Fruit fly (Drosophila melanogaster) whole organism, embryonic: Measurements from ENCODE around the gene CG14110.

Source experiments
- Awh ChIP-seq: fragments of 200-800 bp; sonication (Bioruptor generic); IDR thresholded peaks from 2 replicates; pipeline ENCODE4, ENCODE4 v1.3.6; 2022; ENCODE audit warnings: missing biosample characterization, missing genetic modification characterization
- Blimp-1 ChIP-seq: fragments of 200-800 bp; sonication (Bioruptor generic); optimal IDR thresholded peaks from 3 replicates; lab custom pipeline; 2018; ENCODE audit warnings: missing biosample characterization, missing genetic modification characterization, mild to moderate bottlenecking, moderate library complexity, missing genetic modification reagents
- CG10274 ChIP-seq: fragments of 200-800 bp; sonication (Bioruptor generic); optimal IDR thresholded peaks from 3 replicates; lab custom pipeline; 2017; ENCODE audit warnings: missing biosample characterization, mild to moderate bottlenecking, missing genetic modification characterization
- CG10979 ChIP-seq: fragments of 200-800 bp; sonication (Bioruptor generic); optimal IDR thresholded peaks from 2 replicates; lab custom pipeline; 2018; ENCODE audit warnings: missing biosample characterization, mild to moderate bottlenecking, missing genetic modification characterization, moderate library complexity
- CG12659 ChIP-seq: fragments of 200-800 bp; sonication (Bioruptor generic); optimal IDR thresholded peaks from 3 replicates; lab custom pipeline; 2017; ENCODE audit warnings: mild to moderate bottlenecking, missing biosample characterization, missing genetic modification reagents, missing genetic modification characterization
- CG12769 ChIP-seq: fragments of 200-800 bp; sonication (Bioruptor generic); optimal IDR thresholded peaks from 2 replicates; lab custom pipeline; 2019; ENCODE audit warnings: missing biosample characterization, mild to moderate bottlenecking, missing genetic modification characterization, moderate library complexity
- CG13287 ChIP-seq: fragments of 200-800 bp; sonication (Bioruptor generic); IDR thresholded peaks from 2 replicates; pipeline ENCODE4 v1.3.6; 2022; ENCODE audit warnings: missing biosample characterization, missing genetic modification characterization; ENCODE audit not compliant: partially characterized antibody
- CG1603 ChIP-seq: fragments of 200-800 bp; sonication (Bioruptor generic); optimal IDR thresholded peaks from 2 replicates; lab custom pipeline; 2019; ENCODE audit warnings: missing biosample characterization, mild to moderate bottlenecking, missing genetic modification characterization, moderate library complexity
- CG16863 ChIP-seq: fragments of 200-800 bp; sonication (Bioruptor generic); optimal IDR thresholded peaks from 3 replicates; lab custom pipeline; 2016; ENCODE audit warnings: missing biosample characterization, missing genetic modification characterization
- CG17802 ChIP-seq: fragments of 200-800 bp; sonication (Bioruptor generic); optimal IDR thresholded peaks from 2 replicates; lab custom pipeline; 2018; ENCODE audit warnings: missing biosample characterization, mild to moderate bottlenecking, missing genetic modification characterization, moderate library complexity
- CG18599 ChIP-seq: fragments of 200-800 bp; sonication (Bioruptor generic); optimal IDR thresholded peaks from 3 replicates; lab custom pipeline; 2017; ENCODE audit warnings: missing biosample characterization, missing genetic modification characterization, mild to moderate bottlenecking, moderate library complexity, missing genetic modification reagents
- CG2120 ChIP-seq: fragments of 200-800 bp; sonication (Bioruptor generic); optimal IDR thresholded peaks from 3 replicates; lab custom pipeline; 2016; ENCODE audit warnings: missing biosample characterization, missing genetic modification characterization
- CG2875 ChIP-seq: fragments of 200-800 bp; sonication (Bioruptor generic); optimal IDR thresholded peaks from 2 replicates; lab custom pipeline; 2017; ENCODE audit warnings: missing biosample characterization, mild to moderate bottlenecking, missing genetic modification characterization, missing genetic modification reagents
- CG31388 ChIP-seq: fragments of 200-800 bp; sonication (Bioruptor generic); optimal IDR thresholded peaks from 2 replicates; lab custom pipeline; 2016; ENCODE audit warnings: missing biosample characterization, missing genetic modification characterization
- CG32532 ChIP-seq: fragments of 200-800 bp; sonication (Bioruptor generic); IDR thresholded peaks from 2 replicates; pipeline ENCODE4 v1.3.6; 2022; ENCODE audit warnings: missing biosample characterization, missing genetic modification characterization
- CG3847 ChIP-seq: fragments of 200-800 bp; sonication (Bioruptor generic); IDR thresholded peaks from 2 replicates; pipeline ENCODE4 v1.3.6; 2022; ENCODE audit warnings: missing biosample characterization, missing genetic modification characterization
- CG4404 ChIP-seq: fragments of 200-800 bp; sonication (Bioruptor generic); IDR thresholded peaks from 2 replicates; pipeline ENCODE4 v1.3.6; 2022; ENCODE audit warnings: missing biosample characterization, missing genetic modification characterization
- CG4707 ChIP-seq: fragments of 200-800 bp; sonication (Bioruptor generic); optimal IDR thresholded peaks from 2 replicates; lab custom pipeline; 2018; ENCODE audit warnings: missing biosample characterization, mild to moderate bottlenecking, missing genetic modification characterization, moderate library complexity
- CG5245 ChIP-seq: fragments of 200-800 bp; sonication (Bioruptor generic); optimal IDR thresholded peaks from 3 replicates; lab custom pipeline; 2016; ENCODE audit warnings: missing biosample characterization, missing genetic modification characterization
- CG7839 ChIP-seq: fragments of 200-800 bp; sonication (Bioruptor generic); optimal IDR thresholded peaks from 3 replicates; lab custom pipeline; 2018; ENCODE audit warnings: missing biosample characterization, mild to moderate bottlenecking, missing genetic modification characterization, moderate library complexity
- CG9932 ChIP-seq: fragments of 200-800 bp; sonication (Bioruptor generic); IDR thresholded peaks from 2 replicates; pipeline ENCODE4 v1.3.6; 2022; ENCODE audit warnings: missing biosample characterization, missing genetic modification characterization
- D19B ChIP-seq: fragments of 200-800 bp; sonication (Bioruptor generic); optimal IDR thresholded peaks from 2 replicates; lab custom pipeline; 2017; ENCODE audit warnings: missing biosample characterization, mild to moderate bottlenecking, missing genetic modification characterization
- Dp ChIP-seq: fragments of 200-800 bp; sonication (Bioruptor generic); optimal IDR thresholded peaks from 2 replicates; lab custom pipeline; 2018; ENCODE audit warnings: missing biosample characterization, mild to moderate bottlenecking, missing genetic modification characterization, moderate library complexity
- Hsf ChIP-seq: fragments of 200-800 bp; sonication (Bioruptor generic); optimal IDR thresholded peaks from 3 replicates; lab custom pipeline; 2016; ENCODE audit warnings: missing biosample characterization, missing genetic modification characterization
- Lim3 ChIP-seq: fragments of 200-800 bp; sonication (Bioruptor generic); IDR thresholded peaks from 2 replicates; pipeline ENCODE4 v1.3.6; 2022; ENCODE audit warnings: missing biosample characterization, missing genetic modification characterization
- Myb ChIP-seq: fragments of 200-800 bp; sonication (Bioruptor generic); optimal IDR thresholded peaks from 2 replicates; lab custom pipeline; 2016; ENCODE audit warnings: missing biosample characterization, missing genetic modification characterization
- Opbp ChIP-seq: fragments of 200-800 bp; sonication (Bioruptor generic); IDR thresholded peaks from 3 replicates; pipeline ENCODE4 v1.3.6; 2022; ENCODE audit warnings: missing biosample characterization, missing genetic modification characterization; ENCODE audit not compliant: partially characterized antibody
- Pdp1 ChIP-seq, 2 experiments: fragments of 200-800 bp; sonication (Bioruptor generic); optimal IDR thresholded peaks; 3 replicates each; lab custom pipeline; 2016; ENCODE audit warnings: missing biosample characterization in 2 of 2, missing genetic modification characterization in 2 of 2, mild to moderate bottlenecking in 1 of 2, moderate library complexity in 1 of 2
- Sry-δ ChIP-seq: fragments of 200-800 bp; sonication (Bioruptor generic); optimal IDR thresholded peaks from 2 replicates; lab custom pipeline; 2016; ENCODE audit warnings: missing biosample characterization, missing genetic modification characterization
- ara ChIP-seq: fragments of 200-800 bp; sonication (Bioruptor generic); IDR thresholded peaks from 2 replicates; pipeline ENCODE4 v1.3.6; 2022; ENCODE audit warnings: missing biosample characterization, missing genetic modification characterization
- ato ChIP-seq: fragments of 200-800 bp; sonication (Bioruptor generic); IDR thresholded peaks from 2 replicates; pipeline ENCODE4 v1.3.6; 2022; ENCODE audit warnings: missing biosample characterization, missing genetic modification characterization; ENCODE audit not compliant: partially characterized antibody
- cato ChIP-seq: fragments of 200-800 bp; sonication (Bioruptor generic); optimal IDR thresholded peaks from 2 replicates; lab custom pipeline; 2016; ENCODE audit warnings: missing biosample characterization, missing genetic modification characterization, borderline replicate concordance
- chm ChIP-seq: fragments of 200-800 bp; sonication (Bioruptor generic); IDR thresholded peaks from 2 replicates; pipeline ENCODE4 v1.3.6; 2022; ENCODE audit warnings: missing biosample characterization, missing genetic modification characterization
- chn ChIP-seq: fragments of 200-800 bp; sonication (Bioruptor generic); optimal IDR thresholded peaks from 2 replicates; lab custom pipeline; 2016; ENCODE audit warnings: missing biosample characterization, missing genetic modification characterization
- ci ChIP-seq: fragments of 200-800 bp; sonication (Bioruptor generic); IDR thresholded peaks from 3 replicates; pipeline ENCODE4 v1.3.6; 2022; ENCODE audit warnings: missing biosample characterization, missing genetic modification characterization
- dimm ChIP-seq: fragments of 200-800 bp; sonication (Bioruptor generic); IDR thresholded peaks from 2 replicates; pipeline ENCODE4 v1.3.6; 2022; ENCODE audit warnings: missing biosample characterization, missing genetic modification characterization
- fd64A ChIP-seq: fragments of 200-800 bp; sonication (Bioruptor generic); optimal IDR thresholded peaks from 3 replicates; lab custom pipeline; 2018; ENCODE audit warnings: missing biosample characterization, mild to moderate bottlenecking, missing genetic modification characterization
- hth ChIP-seq: fragments of >200 bp; optimal IDR thresholded peaks from 2 replicates; lab custom pipeline; 2017; ENCODE audit warnings: inconsistent platforms
- jigr1 ChIP-seq: fragments of 200-800 bp; sonication (Bioruptor generic); IDR thresholded peaks from 3 replicates; pipeline ENCODE4 v1.3.6; 2022; ENCODE audit warnings: missing biosample characterization, missing genetic modification characterization
- ken ChIP-seq: fragments of 200-800 bp; sonication (Bioruptor generic); IDR thresholded peaks from 3 replicates; pipeline ENCODE4 v1.3.6; 2022; ENCODE audit warnings: missing biosample characterization, missing genetic modification characterization
- lov ChIP-seq, 2 experiments: fragments of 200-800 bp in 1 of 2; fragments of >200 bp in 1 of 2; sonication (Bioruptor generic) in 1 of 2; IDR thresholded peaks in 1 of 2; optimal IDR thresholded peaks in 1 of 2; 2 replicates in 1 of 2; 3 replicates in 1 of 2; pipeline versions ENCODE4 v1.3.6 to Lab custom; 2017 to 2022; ENCODE audit warnings: missing biosample characterization in 1 of 2, missing genetic modification characterization in 1 of 2
- nerfin-1 ChIP-seq: fragments of 200-800 bp; sonication (Bioruptor generic); optimal IDR thresholded peaks from 3 replicates; lab custom pipeline; 2019; ENCODE audit warnings: missing biosample characterization, mild to moderate bottlenecking, missing genetic modification characterization, moderate library complexity
- nmo ChIP-seq: fragments of 200-800 bp; sonication (Bioruptor generic); optimal IDR thresholded peaks from 2 replicates; lab custom pipeline; 2018; ENCODE audit warnings: missing biosample characterization, mild to moderate bottlenecking, missing genetic modification characterization, moderate library complexity
- phol ChIP-seq: fragments of 200-800 bp; sonication (Bioruptor generic); optimal IDR thresholded peaks from 3 replicates; lab custom pipeline; 2018; ENCODE audit warnings: missing biosample characterization, mild to moderate bottlenecking, missing genetic modification characterization, moderate library complexity
- pnt ChIP-seq: fragments of 200-800 bp; sonication (Bioruptor generic); optimal IDR thresholded peaks from 3 replicates; lab custom pipeline; 2016; ENCODE audit warnings: missing biosample characterization, missing genetic modification characterization
- so ChIP-seq: fragments of 200-800 bp; sonication (Bioruptor generic); IDR thresholded peaks from 3 replicates; pipeline ENCODE4 v1.3.6; 2022; ENCODE audit warnings: missing biosample characterization, missing genetic modification characterization
- sr ChIP-seq: fragments of 200-800 bp; sonication (Bioruptor generic); IDR thresholded peaks from 3 replicates; pipeline ENCODE4 v1.3.6; 2022; ENCODE audit warnings: missing biosample characterization, missing genetic modification characterization
- stwl ChIP-seq: fragments of 200-800 bp; sonication (Bioruptor generic); optimal IDR thresholded peaks from 3 replicates; lab custom pipeline; 2018; ENCODE audit warnings: missing biosample characterization, mild to moderate bottlenecking, missing genetic modification characterization, moderate library complexity
- vnd ChIP-seq: fragments of 200-800 bp; sonication (Bioruptor generic); IDR thresholded peaks from 3 replicates; pipeline ENCODE4 v1.3.6; 2022; ENCODE audit warnings: missing biosample characterization, missing genetic modification characterization; ENCODE audit not compliant: partially characterized antibody
- vvl ChIP-seq: fragments of 200-800 bp; sonication (Bioruptor generic); IDR thresholded peaks from 2 replicates; pipeline ENCODE4 v1.3.6; 2022; ENCODE audit warnings: missing biosample characterization, missing genetic modification characterization

The CG14110 gene

dm6 chr3L:13387608-13388007 is 3.0 kb downstream of the CG14110 start, which contains the start of gene CG10171 (continued):
- TF ChIP-seq Hsf (no peak), CG10979 (tag; lab: Kevin White, UChicago) (no peak), vvl (GFP tag; lab: Robert Waterston, UW) (peak; percentile 53), vnd (GFP tag; lab: Robert Waterston, UW) (0 out of 3 replicates have a peak, but pooled peaks have one; percentile 33), CG2875 (no peak), sr (GFP tag; lab: Robert Waterston, UW) (no peak), CG12769 (no peak), fd64A (GFP tag; lab: Kevin White, UChicago) (no peak), hth (lab: Kevin White, UChicago) (no peak), CG32532 (GFP tag; lab: Robert Waterston, UW) (no peak), CG7839 (tag; lab: Kevin White, UChicago) (no peak), Awh (GFP tag; lab: Robert Waterston, UW) (no peak), pnt (GFP tag; lab: Kevin White, UChicago) (no peak), nmo (peak; percentile 1), Sry-δ (GFP tag; lab: Kevin White, UChicago) (no peak), dimm (GFP tag; lab: Robert Waterston, UW) (no peak), CG10274 (no peak), Dp (GFP tag; lab: Kevin White, UChicago) (peak; percentile 67), chn (GFP tag; lab: Kevin White, UChicago) (no peak), jigr1 (GFP tag; lab: Robert Waterston, UW) (peak; percentile 49; the same call in 1 of the 3 replicates), CG12659 (GFP tag; lab: Kevin White, UChicago) (peak; percentile 43), Opbp (GFP tag; lab: Robert Waterston, UW) (peak; percentile 69), CG4707 (GFP tag; lab: Kevin White, UChicago) (no peak), Pdp1 (GFP tag; optimal IDR thresholded peaks at IDR 0.05; lab: Kevin White, UChicago) (no peak), ara (GFP tag; lab: Robert Waterston, UW) (no peak), Myb (GFP tag; lab: Kevin White, UChicago) (peak; percentile 76), CG3847 (peak; percentile 89), cato (GFP tag; lab: Kevin White, UChicago) (no peak), Blimp-1 (GFP tag; lab: Kevin White, UChicago) (peak; percentile 50), CG13287 (GFP tag; lab: Robert Waterston, UW) (peak; percentile 13; the same call in 1 of the 2 replicates), CG18599 (GFP tag; lab: Kevin White, UChicago) (no peak), CG4404 (no peak), ci (GFP tag; lab: Robert Waterston, UW) (peak; percentile 37; the same call in 1 of the 3 replicates), so (GFP tag; lab: Robert Waterston, UW) (no peak), CG1603 (tag; lab: Kevin White, UChicago) (peak; percentile 49), CG5245 (no peak), CG17802 (tag; lab: Kevin White, UChicago) (no peak), CG16863 (no peak), CG9932 (GFP tag; lab: Robert Waterston, UW) (peak; percentile 45), CG2120 (GFP tag; lab: Kevin White, UChicago) (no peak), CG31388 (GFP tag; lab: Kevin White, UChicago) (no peak), lov (optimal IDR thresholded peaks at IDR 0.05; lab: Kevin White, UChicago) (no peak), lov (GFP tag; IDR thresholded peaks at IDR 0.05; lab: Robert Waterston, UW) (no peak), phol (peak; percentile 11), chm (GFP tag; lab: Robert Waterston, UW) (no peak), ken (GFP tag; lab: Robert Waterston, UW) (peak; percentile 64; the same call in 1 of the 3 replicates), D19B (GFP tag; lab: Kevin White, UChicago) (no peak), Lim3 (no peak), stwl (tag; lab: Kevin White, UChicago) (peak; percentile 85), nerfin-1 (no peak), ato (GFP tag; lab: Robert Waterston, UW) (no peak)
